Worm (Caenorhabditis elegans) whole organism, mixed stage, embryonic: ENCODE measurements around the gene C49F5.6.

Experiments
- ceh-83 ChIP-seq: fragments of 200-800 bp; sonication (Bioruptor generic); optimal IDR thresholded peaks from 2 replicates; lab custom pipeline; 2018; ENCODE audit warnings: mild to moderate bottlenecking, missing genetic modification characterization, missing compliant biosample characterization
- drap-1 ChIP-seq: fragments of 200-800 bp; sonication (Bioruptor generic); optimal IDR thresholded peaks from 3 replicates; lab custom pipeline; 2018; ENCODE audit warnings: mild to moderate bottlenecking, missing genetic modification characterization, missing compliant biosample characterization
- snpc-4 ChIP-seq: fragments of 150-350 bp; optimal IDR thresholded peaks from 2 replicates; lab custom pipeline; 2014; ENCODE audit warnings: missing biosample characterization, missing genetic modification characterization
- unc-39 ChIP-seq: fragments of 150-350 bp; optimal IDR thresholded peaks from 2 replicates; lab custom pipeline; 2014; ENCODE audit warnings: missing biosample characterization, missing genetic modification characterization
- unc-62 ChIP-seq: fragments of 150-350 bp; optimal IDR thresholded peaks from 2 replicates; lab custom pipeline; 2014; ENCODE audit warnings: missing biosample characterization, missing genetic modification reagents, missing genetic modification characterization

DNA sequence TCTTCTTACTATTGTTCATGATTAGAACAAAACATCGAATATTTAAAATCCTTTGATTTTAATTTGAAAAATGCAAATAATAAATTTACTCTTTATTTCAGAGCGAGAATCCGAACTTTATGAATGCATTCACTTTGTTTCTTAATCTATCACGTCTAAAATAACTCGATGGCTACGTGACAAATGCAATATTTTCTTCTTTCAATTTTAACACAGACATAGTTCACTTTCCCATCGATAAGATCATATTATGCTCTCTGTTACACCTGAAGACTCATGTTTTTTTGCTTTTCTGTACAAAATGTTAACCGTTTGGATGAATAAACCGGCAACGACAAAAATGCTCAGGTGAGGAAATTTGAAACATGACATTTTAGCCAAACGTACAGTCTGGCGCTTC lies 18.6 kb upstream of the C49F5.6 start:
- TF ChIP-seq unc-39 (tag; lab: Kevin White, UChicago) (no peak), snpc-4 (tag; lab: Kevin White, UChicago) (no peak), ceh-83 (GFP tag; lab: Kevin White, UChicago) (no peak), drap-1 (GFP tag; lab: Kevin White, UChicago) (no peak), unc-62 (GFP tag; lab: Kevin White, UChicago) (no peak)
